Fruit fly (Drosophila melanogaster) whole organism, adult: ENCODE data around the gene eIF4H2.

Source experiments
- Hr96 ChIP-seq: fragments of 200-800 bp; sonication (Bioruptor generic); optimal IDR thresholded peaks from 2 replicates; lab custom pipeline; 2016; ENCODE audit warnings: missing biosample characterization, missing genetic modification characterization
- ovo ChIP-seq: fragments of 200-800 bp; sonication (Bioruptor generic); optimal IDR thresholded peaks from 2 replicates; lab custom pipeline; 2016; ENCODE audit warnings: missing biosample characterization, missing genetic modification characterization
- pad ChIP-seq: fragments of 200-800 bp; sonication (Bioruptor generic); optimal IDR thresholded peaks from 3 replicates; lab custom pipeline; 2017; ENCODE audit warnings: missing biosample characterization, missing genetic modification characterization, mild to moderate bottlenecking, moderate library complexity, missing genetic modification reagents

DNA sequence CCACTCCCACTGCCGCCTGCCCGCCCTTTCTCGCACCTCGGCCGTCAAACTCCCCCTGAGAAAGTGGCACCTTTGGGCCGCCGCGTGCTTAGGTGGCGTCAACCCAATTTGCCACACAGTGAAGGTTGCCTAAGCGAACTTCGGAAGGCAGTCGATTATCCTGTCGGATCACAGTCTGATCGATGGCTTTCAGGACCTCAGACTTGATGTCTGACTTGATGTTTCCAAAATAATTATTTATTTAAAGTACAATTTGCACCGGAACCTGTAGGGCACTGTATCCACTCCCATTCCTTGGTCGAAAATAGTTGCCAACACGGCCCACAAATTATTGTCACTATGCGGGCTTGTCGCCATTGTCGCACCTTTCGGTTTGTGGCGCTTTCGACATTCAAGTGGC lies 11.5 kb upstream of the eIF4H2 start:
- TF ChIP-seq pad (GFP tag; lab: Kevin White, UChicago): no peak
- no peak for TF ChIP-seq Hr96 (GFP tag; lab: Kevin White, UChicago)
- no peak for TF ChIP-seq ovo
